Fruit fly (Drosophila melanogaster): ENCODE data around the gene CG14260.

CG14260 gene

dm6 chr3R:27274533-27275447 lies 9.5 kb downstream of the CG14260 start, which contains the start of gene CG5938 (continued):
- TF ChIP-seq CG4328 (GFP tag; optimal IDR thresholded peaks at IDR 0.05) (no peak), slp2 (GFP tag; optimal IDR thresholded peaks at IDR 0.05) (no peak), zen (tag; optimal IDR thresholded peaks at IDR 0.05) (peak; percentile 34), HmgZ (tag; optimal IDR thresholded peaks at IDR 0.05) (peak; percentile 55), dmrt11E (tag; optimal IDR thresholded peaks at IDR 0.05) (peak; percentile 13), NK7.1 (GFP tag; optimal IDR thresholded peaks at IDR 0.05) (no peak), Sox100B (GFP tag; optimal IDR thresholded peaks at IDR 0.05) (peak; percentile 19), pum (GFP tag; optimal IDR thresholded peaks at IDR 0.05) (no peak), gcm2 (GFP tag; optimal IDR thresholded peaks at IDR 0.05) (no peak), CG15479 (GFP tag; optimal IDR thresholded peaks at IDR 0.05) (peak; percentile 53), BEAF-32 (GFP tag; optimal IDR thresholded peaks at IDR 0.05) (peak; percentile 25), CG9437 (GFP tag; optimal IDR thresholded peaks at IDR 0.05) (peak; percentile 52), HHEX (GFP tag; optimal IDR thresholded peaks at IDR 0.05) (peak; percentile 0), D19A (tag; optimal IDR thresholded peaks at IDR 0.05) (peak; percentile 2), CG18011 (GFP tag; optimal IDR thresholded peaks at IDR 0.05) (no peak), Meics (GFP tag; optimal IDR thresholded peaks at IDR 0.05) (peak; percentile 30), twi (tag; optimal IDR thresholded peaks at IDR 0.05) (peak; percentile 17), CG9932 (GFP tag; IDR thresholded peaks at IDR 0.05) (peak; percentile 26; the same call in 1 of the 2 replicates), lola (GFP tag; optimal IDR thresholded peaks at IDR 0.05) (peak in 1 of 3 experiments; percentile 20), ttk (GFP tag; IDR thresholded peaks at IDR 0.05) (0 out of 2 replicates have a peak, but pooled peaks have one; percentile 25), B-H2 (GFP tag; optimal IDR thresholded peaks at IDR 0.05) (peak; percentile 46), Gug (GFP tag; IDR thresholded peaks at IDR 0.05) (0 out of 4 replicates have a peak, but pooled peaks have one; percentile 9), Bdp1 (GFP tag; optimal IDR thresholded peaks at IDR 0.05) (no peak), CG7271 (tag; optimal IDR thresholded peaks at IDR 0.05) (no peak), CG16863 (GFP tag; optimal IDR thresholded peaks at IDR 0.05) (no peak), ind (GFP tag; optimal IDR thresholded peaks at IDR 0.05) (peak; percentile 14), CG17912 (GFP tag; optimal IDR thresholded peaks at IDR 0.05) (no peak), phol (tag; optimal IDR thresholded peaks at IDR 0.05) (peak; percentile 38), CG8281 (tag; optimal IDR thresholded peaks at IDR 0.05) (no peak), CG2712 (tag; optimal IDR thresholded peaks at IDR 0.05) (peak; percentile 50), CG18599 (GFP tag; optimal IDR thresholded peaks at IDR 0.05) (peak; percentile 29), Aef1 (GFP tag; IDR thresholded peaks at IDR 0.05) (peak; percentile 48; the same call in 2 of the 3 replicates), esg (GFP tag; conservative IDR thresholded peaks at IDR 0.05) (0 out of 2 replicates have a peak, but pooled peaks have one; percentile 23), Scr (GFP tag; IDR thresholded peaks at IDR 0.05; ENCODE audit: partially characterized antibody) (peak; percentile 24; the same call in 1 of the 2 replicates), CG34422 (GFP tag; IDR thresholded peaks at IDR 0.05) (peak; percentile 30; the same call in 1 of the 3 replicates), gsb (GFP tag; IDR thresholded peaks at IDR 0.05) (no peak), CG14710 (tag; optimal IDR thresholded peaks at IDR 0.05) (peak; percentile 58), CG13424 (tag; optimal IDR thresholded peaks at IDR 0.05) (peak; percentile 52), trh (GFP tag; optimal IDR thresholded peaks at IDR 0.05) (no peak), cas (GFP tag; IDR thresholded peaks at IDR 0.05) (no peak), CG13287 (GFP tag; IDR thresholded peaks at IDR 0.05; ENCODE audit: partially characterized antibody) (peak; percentile 35; the same call in 1 of the 2 replicates), Doc3 (GFP tag; IDR thresholded peaks at IDR 0.05; ENCODE audit: partially characterized antibody) (no peak), p53 (GFP tag; optimal IDR thresholded peaks at IDR 0.05) (no peak), CG10431 (GFP tag; optimal IDR thresholded peaks at IDR 0.05) (peak; percentile 57), nom (GFP tag; optimal IDR thresholded peaks at IDR 0.05) (peak; percentile 54), CG10209 (GFP tag; optimal IDR thresholded peaks at IDR 0.05) (peak; percentile 8), zfh1 (GFP tag; IDR thresholded peaks at IDR 0.05) (peak; percentile 27; the same call in 1 of the 3 replicates)
